Fruit fly (Drosophila melanogaster) whole organism, embryonic: ENCODE measurements around the gene Art8.
A peak's percentile ranks its signal among the peaks of the same experiment; 100 is the strongest.

ENCODE experiments used
- CG10321 ChIP-seq: fragments of 200-800 bp; sonication (Bioruptor generic); IDR thresholded peaks from 2 replicates; pipeline ENCODE4 v1.3.6; 2022; ENCODE audit warnings: missing biosample characterization, missing genetic modification characterization
- CG17385 ChIP-seq: fragments of 200-800 bp; sonication (Bioruptor generic); optimal IDR thresholded peaks from 3 replicates; lab custom pipeline; 2018; ENCODE audit warnings: missing biosample characterization, mild to moderate bottlenecking, missing genetic modification characterization
- CG2678 ChIP-seq: fragments of 200-800 bp; sonication (Bioruptor generic); optimal IDR thresholded peaks from 3 replicates; lab custom pipeline; 2019; ENCODE audit warnings: missing biosample characterization, mild to moderate bottlenecking, missing genetic modification characterization, moderate library complexity
- CG3407 ChIP-seq: fragments of 200-800 bp; sonication (Bioruptor generic); optimal IDR thresholded peaks from 2 replicates; lab custom pipeline; 2018; ENCODE audit warnings: missing biosample characterization, mild to moderate bottlenecking, missing genetic modification characterization
- CG4617 ChIP-seq: fragments of 200-800 bp; sonication (Bioruptor generic); optimal IDR thresholded peaks from 3 replicates; lab custom pipeline; 2016; ENCODE audit warnings: missing biosample characterization, missing genetic modification characterization, borderline replicate concordance
- CG4854 ChIP-seq: fragments of 200-800 bp; sonication (Bioruptor generic); optimal IDR thresholded peaks from 2 replicates; lab custom pipeline; 2016; ENCODE audit warnings: missing biosample characterization, missing genetic modification characterization, inconsistent platforms
- CG5180 ChIP-seq: fragments of 200-800 bp; sonication (Bioruptor generic); optimal IDR thresholded peaks from 3 replicates; lab custom pipeline; 2017; ENCODE audit warnings: missing biosample characterization, missing genetic modification characterization, mild to moderate bottlenecking, moderate library complexity, missing genetic modification reagents
- CG6854 ChIP-seq: fragments of 200-800 bp; sonication (Bioruptor generic); optimal IDR thresholded peaks from 3 replicates; lab custom pipeline; 2017; ENCODE audit warnings: missing biosample characterization, mild to moderate bottlenecking, missing genetic modification characterization
- CG7271 ChIP-seq: fragments of 200-800 bp; sonication (Bioruptor generic); optimal IDR thresholded peaks from 2 replicates; lab custom pipeline; 2018; ENCODE audit warnings: missing biosample characterization, mild to moderate bottlenecking, missing genetic modification characterization, moderate library complexity
- CG7372 ChIP-seq: fragments of 200-800 bp; sonication (Bioruptor generic); IDR thresholded peaks from 2 replicates; pipeline ENCODE4 v1.3.6; 2022; ENCODE audit warnings: missing biosample characterization, missing genetic modification characterization
- Deaf1 ChIP-seq: fragments of 200-800 bp; optimal IDR thresholded peaks from 3 replicates; lab custom pipeline; 2019; ENCODE audit warnings: missing biosample characterization, mild to moderate bottlenecking, missing genetic modification characterization, moderate library complexity
- Drgx ChIP-seq: fragments of 200-800 bp; sonication (Bioruptor generic); IDR thresholded peaks from 2 replicates; pipeline ENCODE4 v1.3.6; 2022; ENCODE audit warnings: missing biosample characterization, missing genetic modification characterization
- E2f2 ChIP-seq: fragments of 200-800 bp; sonication (Bioruptor generic); IDR thresholded peaks from 2 replicates; pipeline ENCODE4 v1.3.6; 2022; ENCODE audit warnings: missing biosample characterization, missing genetic modification characterization
- Ets65A ChIP-seq: fragments of 200-800 bp; sonication (Bioruptor generic); peaks from one replicate; lab custom pipeline; 2016; ENCODE audit warnings: missing biosample characterization, missing genetic modification characterization
- Hr3 ChIP-seq: fragments of 200-800 bp; sonication (Bioruptor generic); optimal IDR thresholded peaks from 3 replicates; lab custom pipeline; 2016; ENCODE audit warnings: missing biosample characterization, missing genetic modification characterization
- Jarid2 ChIP-seq: fragments of 200-800 bp; sonication (Bioruptor generic); optimal IDR thresholded peaks from 3 replicates; lab custom pipeline; 2017; ENCODE audit warnings: mild to moderate bottlenecking, missing biosample characterization, missing genetic modification reagents, missing genetic modification characterization
- Mes4 ChIP-seq: fragments of 200-800 bp; sonication (Bioruptor generic); optimal IDR thresholded peaks from 2 replicates; lab custom pipeline; 2016; ENCODE audit warnings: missing biosample characterization, missing genetic modification characterization
- NK7.1 ChIP-seq: fragments of 200-800 bp; sonication (Bioruptor generic); optimal IDR thresholded peaks from 3 replicates; lab custom pipeline; 2016; ENCODE audit warnings: missing biosample characterization, missing genetic modification characterization
- Nf-YA ChIP-seq: fragments of 200-800 bp; sonication (Bioruptor generic); IDR thresholded peaks from 2 replicates; pipeline ENCODE4 v1.3.6; 2022; ENCODE audit warnings: missing biosample characterization, missing genetic modification characterization
- Rx ChIP-seq: fragments of 200-800 bp; sonication (Bioruptor generic); IDR thresholded peaks from 2 replicates; pipeline ENCODE4 v1.3.6; 2022; ENCODE audit warnings: missing biosample characterization, missing genetic modification characterization
- Sox102F ChIP-seq: fragments of 200-800 bp; sonication (Bioruptor generic); optimal IDR thresholded peaks from 2 replicates; lab custom pipeline; 2018; ENCODE audit warnings: missing biosample characterization, mild to moderate bottlenecking, missing genetic modification characterization, moderate library complexity
- Sry-β ChIP-seq: fragments of 200-800 bp; sonication (Bioruptor generic); optimal IDR thresholded peaks from 2 replicates; lab custom pipeline; 2018; ENCODE audit warnings: missing biosample characterization, mild to moderate bottlenecking, missing genetic modification characterization, moderate library complexity
- Usf ChIP-seq: fragments of 200-800 bp; sonication (Bioruptor generic); optimal IDR thresholded peaks from 2 replicates; lab custom pipeline; 2017; ENCODE audit warnings: missing genotype, missing biosample characterization, missing genetic modification characterization
- aop ChIP-seq: fragments of 200-800 bp; sonication (Bioruptor generic); IDR thresholded peaks from 2 replicates; pipeline ENCODE4 v1.3.6; 2022; ENCODE audit warnings: missing biosample characterization, missing genetic modification characterization
- bsh ChIP-seq, 2 experiments: fragments of 200-800 bp; sonication (Bioruptor generic); optimal IDR thresholded peaks; 2 replicates each; lab custom pipeline; 2017 to 2018; ENCODE audit warnings: mild to moderate bottlenecking in 2 of 2, missing biosample characterization in 2 of 2, missing genetic modification characterization in 2 of 2, moderate library complexity in 1 of 2
- crol ChIP-seq: fragments of 200-800 bp; sonication (Bioruptor generic); IDR thresholded peaks from 2 replicates; pipeline ENCODE4 v1.3.6; 2022; ENCODE audit warnings: missing biosample characterization, missing genetic modification characterization
- gem ChIP-seq: fragments of 200-800 bp; sonication (Bioruptor generic); optimal IDR thresholded peaks from 2 replicates; lab custom pipeline; 2019; ENCODE audit warnings: missing biosample characterization, mild to moderate bottlenecking, missing genetic modification characterization, moderate library complexity
- gsb-n ChIP-seq: fragments of 200-800 bp; sonication (Bioruptor generic); optimal IDR thresholded peaks from 3 replicates; lab custom pipeline; 2018; ENCODE audit warnings: missing biosample characterization, mild to moderate bottlenecking, missing genetic modification characterization
- nau ChIP-seq: fragments of 200-800 bp; sonication (Bioruptor generic); optimal IDR thresholded peaks from 3 replicates; lab custom pipeline; 2017; ENCODE audit warnings: missing biosample characterization, mild to moderate bottlenecking, missing genetic modification characterization, missing genetic modification reagents
- nom ChIP-seq: fragments of 200-800 bp; sonication (Bioruptor generic); optimal IDR thresholded peaks from 2 replicates; lab custom pipeline; 2017; ENCODE audit warnings: missing biosample characterization, missing genetic modification characterization, mild to moderate bottlenecking, moderate library complexity, missing genetic modification reagents
- oc ChIP-seq: fragments of 200-800 bp; sonication (Bioruptor generic); optimal IDR thresholded peaks from 2 replicates; lab custom pipeline; 2018; ENCODE audit warnings: missing biosample characterization, mild to moderate bottlenecking, missing genetic modification characterization, moderate library complexity
- pb ChIP-seq: fragments of 200-800 bp; sonication (Bioruptor generic); optimal IDR thresholded peaks from 3 replicates; lab custom pipeline; 2016; ENCODE audit warnings: missing biosample characterization, missing genetic modification characterization
- pita ChIP-seq: fragments of 200-800 bp; sonication (Bioruptor generic); optimal IDR thresholded peaks from 2 replicates; lab custom pipeline; 2017; ENCODE audit warnings: missing biosample characterization, mild to moderate bottlenecking, missing genetic modification characterization
- tna ChIP-seq: fragments of 200-800 bp; sonication (Bioruptor generic); IDR thresholded peaks from 2 replicates; pipeline ENCODE4 v1.3.6; 2022; ENCODE audit warnings: missing biosample characterization, missing genetic modification characterization; ENCODE audit not compliant: partially characterized antibody
- toy ChIP-seq: fragments of 200-800 bp; sonication (Bioruptor generic); IDR thresholded peaks from 2 replicates; pipeline ENCODE4 v1.3.6; 2022; ENCODE audit warnings: missing biosample characterization, missing genetic modification characterization
- twi ChIP-seq: fragments of 200-800 bp; optimal IDR thresholded peaks from 2 replicates; lab custom pipeline; 2019; ENCODE audit warnings: missing biosample characterization, mild to moderate bottlenecking, missing genetic modification characterization, moderate library complexity
- vfl ChIP-seq: fragments of 200-800 bp; sonication (Bioruptor generic); optimal IDR thresholded peaks from 2 replicates; lab custom pipeline; 2016; ENCODE audit warnings: missing biosample characterization, missing genetic modification characterization

Art8 gene

dm6 chr2L:11034495-11034894 is 23.6 kb upstream of the Art8 start, which contains the start of gene CG18666:
CG18666 (plus strand) TSS chr2L:11034795.
- TF ChIP-seq CG3407: no peak
- no peak for TF ChIP-seq gsb-n (tag; lab: Kevin White, UChicago)
- TF ChIP-seq CG10321 (GFP tag; lab: Robert Waterston, UW): no peak
- TF ChIP-seq CG7372 (GFP tag; lab: Robert Waterston, UW): no peak
- TF ChIP-seq CG7271 (tag; lab: Kevin White, UChicago): no peak
- no peak for TF ChIP-seq Nf-YA (GFP tag; lab: Robert Waterston, UW)
- TF ChIP-seq aop: no peak
- TF ChIP-seq pita: no peak
- TF ChIP-seq CG6854 (GFP tag; lab: Kevin White, UChicago): no peak
- TF ChIP-seq Jarid2 (GFP tag; lab: Kevin White, UChicago): no peak
- no peak for TF ChIP-seq nau
- no peak for TF ChIP-seq tna (GFP tag; lab: Robert Waterston, UW)
- TF ChIP-seq CG17385 (GFP tag; lab: Kevin White, UChicago): no peak
- no peak for TF ChIP-seq NK7.1 (GFP tag; lab: Kevin White, UChicago)
- no peak for TF ChIP-seq E2f2 (GFP tag; lab: Robert Waterston, UW)
- no peak for TF ChIP-seq CG4617 (GFP tag; lab: Kevin White, UChicago)

dm6 chr2L:11032285-11032970 is 21.5 kb upstream of the Art8 start:
- TF ChIP-seq crol (GFP tag; lab: Robert Waterston, UW): peak; percentile 57
- TF ChIP-seq CG2678 (tag; lab: Kevin White, UChicago): no peak
- no peak for TF ChIP-seq Sox102F (GFP tag; lab: Kevin White, UChicago)
- no peak for TF ChIP-seq Hr3 (GFP tag; lab: Kevin White, UChicago)
- peak; percentile 47 for TF ChIP-seq Deaf1 (tag; lab: Kevin White, UChicago)
- no peak for TF ChIP-seq Rx
- no peak for TF ChIP-seq Mes4 (GFP tag; lab: Kevin White, UChicago)
- TF ChIP-seq Ets65A (GFP tag; lab: Kevin White, UChicago): peak; percentile 26
- peak; percentile 45; the same call in 1 of the 2 replicates for TF ChIP-seq Drgx (GFP tag; lab: Robert Waterston, UW)
- peak; percentile 60 for TF ChIP-seq Sry-β (GFP tag; lab: Kevin White, UChicago)
- no peak for TF ChIP-seq twi
- peak; percentile 50 for TF ChIP-seq nom (GFP tag; lab: Kevin White, UChicago)

dm6 chr2L:11027825-11028496 is 17.1 kb upstream of the Art8 start:
- TF ChIP-seq toy (GFP tag; lab: Robert Waterston, UW): no peak
- TF ChIP-seq Rx: no peak
- TF ChIP-seq Usf (GFP tag; lab: Kevin White, UChicago): no peak
- peak; percentile 51 for TF ChIP-seq oc (tag; lab: Kevin White, UChicago)
- peak; percentile 75 for TF ChIP-seq CG5180
- TF ChIP-seq vfl (GFP tag; lab: Kevin White, UChicago): no peak
- no peak for TF ChIP-seq pb (GFP tag; lab: Kevin White, UChicago)

DNA sequence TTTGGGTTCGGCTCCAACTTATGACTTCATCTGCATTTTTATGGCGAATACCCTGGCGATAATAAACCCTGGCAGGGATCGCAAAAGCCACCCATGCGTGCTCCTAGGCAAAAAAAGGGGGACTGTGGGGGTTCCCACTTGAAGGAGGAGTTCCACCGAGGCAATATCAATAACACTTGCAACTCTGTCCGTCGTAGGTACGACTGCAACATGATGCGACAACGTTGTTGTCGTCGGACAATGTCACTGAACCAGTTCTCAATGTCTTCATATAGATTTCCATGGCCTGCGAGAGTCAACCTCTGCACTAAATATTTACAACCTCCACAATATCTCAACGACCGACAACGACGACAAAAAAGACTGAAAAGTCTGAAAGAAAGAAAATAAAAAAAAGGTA is 16.3 kb upstream of the Art8 start:
- TF ChIP-seq CG4854 (GFP tag; lab: Kevin White, UChicago) (no peak), bsh (GFP tag; optimal IDR thresholded peaks at IDR 0.05; lab: Kevin White, UChicago) (peak in 1 of 2 experiments; percentile 28), gem (tag; lab: Kevin White, UChicago) (no peak), nom (GFP tag; lab: Kevin White, UChicago) (peak; percentile 26)
